Fruit fly (Drosophila melanogaster): ENCODE measurements around the gene CG43293.

DNA sequence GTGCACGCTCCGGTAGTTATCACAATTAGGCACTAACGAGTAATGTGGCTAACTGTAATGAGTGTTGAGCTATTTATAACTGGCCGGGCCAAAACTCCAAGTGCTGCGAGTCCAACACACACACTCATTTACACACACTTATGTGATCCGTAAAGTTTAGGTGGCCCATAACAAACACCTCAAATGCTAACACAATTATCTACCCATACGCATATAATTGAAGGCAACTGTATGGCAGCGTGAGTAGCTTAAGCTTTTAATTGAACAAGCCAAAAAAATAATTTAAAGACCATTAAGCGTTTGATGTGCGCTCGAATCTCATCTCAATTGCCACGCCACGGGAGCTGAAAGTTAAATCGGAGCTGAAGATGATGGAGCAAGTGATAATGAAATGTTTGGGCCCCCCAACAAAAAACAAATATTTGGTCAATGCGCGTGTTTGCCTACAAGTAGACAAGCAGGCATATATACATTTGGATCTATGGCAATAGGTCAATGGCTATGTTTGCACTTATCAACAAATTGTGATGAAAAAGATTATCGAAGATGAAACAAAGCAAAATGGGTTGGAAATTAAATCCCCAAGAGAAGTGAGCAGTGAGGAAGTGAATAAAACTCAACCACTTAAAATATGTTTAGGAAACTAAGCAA lies 44.9 kb upstream of the CG43293 start, which contains the start of gene Cpr65Av:
- TF ChIP-seq Snoo (tag; optimal IDR thresholded peaks at IDR 0.05) (no peak), Pif1A (GFP tag; optimal IDR thresholded peaks at IDR 0.05) (no peak), EcR (GFP tag; optimal IDR thresholded peaks at IDR 0.05) (no peak), CG4496 (GFP tag; IDR thresholded peaks at IDR 0.05) (no peak), D1 (tag; optimal IDR thresholded peaks at IDR 0.05) (no peak), rn (GFP tag; IDR thresholded peaks at IDR 0.05) (no peak), CG32121 (GFP tag; IDR thresholded peaks at IDR 0.05) (no peak), CG8301 (tag; optimal IDR thresholded peaks at IDR 0.05) (no peak), CG12605 (GFP tag; IDR thresholded peaks at IDR 0.05) (no peak), CG34367 (tag; optimal IDR thresholded peaks at IDR 0.05) (no peak), Ets98B (GFP tag; IDR thresholded peaks at IDR 0.05) (no peak), Pif1B (GFP tag; optimal IDR thresholded peaks at IDR 0.05) (no peak), CG10348 (GFP tag; IDR thresholded peaks at IDR 0.05) (no peak)

All from whole organism, pupa.